Fruit fly (Drosophila melanogaster) whole organism: ENCODE results near the gene Noa36.

Experiments used
- CG8478 ChIP-seq: fragments of >200 bp; optimal IDR thresholded peaks from 2 replicates; lab custom pipeline; 2018; ENCODE audit warnings: inconsistent platforms
- Dll ChIP-seq: fragments of >200 bp; optimal IDR thresholded peaks from 2 replicates; lab custom pipeline; 2017
- EcR ChIP-seq, 2 experiments: fragments of >200 bp; optimal IDR thresholded peaks; 2 replicates each; lab custom pipeline; 2017; ENCODE audit warnings: missing biosample characterization in 2 of 2, missing genetic modification characterization in 2 of 2, missing genetic modification reagents in 2 of 2
- pan ChIP-seq: fragments of >200 bp; optimal IDR thresholded peaks from 2 replicates; lab custom pipeline; 2017
- psq ChIP-seq: fragments of >200 bp; optimal IDR thresholded peaks from 2 replicates; lab custom pipeline; 2017
- usp ChIP-seq: fragments of >200 bp; optimal IDR thresholded peaks from 2 replicates; lab custom pipeline; 2017; ENCODE audit warnings: missing biosample characterization, missing genetic modification characterization, mixed read lengths

The Noa36 gene

DNA sequence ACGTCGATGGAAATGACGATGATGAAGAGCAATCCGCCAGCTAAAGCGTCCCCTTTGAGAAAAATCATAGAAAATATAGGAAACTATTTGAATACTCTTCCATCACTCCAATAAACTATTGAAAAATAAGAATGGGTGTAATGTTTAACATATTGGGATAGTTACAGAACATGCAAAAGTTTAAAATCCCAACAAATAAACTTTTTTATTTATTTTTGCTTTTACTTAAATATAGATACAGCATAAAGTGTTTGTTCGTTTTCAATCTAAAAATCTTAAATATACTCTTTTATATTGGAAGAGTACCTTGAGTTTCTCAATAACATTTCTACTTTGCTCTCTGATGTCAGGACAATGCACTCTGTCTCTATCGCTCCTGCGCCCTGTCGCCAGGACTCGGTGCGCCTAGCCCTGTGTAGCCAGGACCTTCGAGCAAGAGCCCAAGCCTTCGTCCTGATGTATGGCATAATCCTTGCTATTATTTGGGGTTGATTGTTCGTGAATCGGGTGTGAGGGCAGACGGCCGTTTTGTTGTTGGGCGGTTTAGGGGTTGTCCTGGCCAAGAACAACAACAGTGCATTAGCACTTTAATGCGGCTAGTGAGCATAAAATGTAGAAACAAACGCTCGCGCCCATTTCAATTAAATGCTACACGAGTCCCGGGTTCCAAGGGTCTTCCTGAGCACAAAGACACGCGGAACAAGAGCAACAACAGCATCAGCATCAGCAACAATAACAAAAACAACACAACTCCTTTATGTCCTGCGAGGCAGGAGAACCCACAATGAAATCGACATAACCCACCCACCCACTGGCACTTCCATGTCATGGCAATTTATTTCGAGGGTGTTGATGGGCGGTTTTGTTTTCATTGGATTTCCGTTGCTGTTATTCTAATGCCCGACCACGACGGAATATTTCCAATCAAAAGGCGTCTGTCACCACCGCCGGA lies 26.1 kb downstream of the Noa36 start:
- no peak for TF ChIP-seq usp (GFP tag; lab: Kevin White, UChicago)
- TF ChIP-seq Dll (lab: Kevin White, UChicago): no peak
- TF ChIP-seq psq (lab: Kevin White, UChicago): no peak
- no peak for TF ChIP-seq EcR (GFP tag; optimal IDR thresholded peaks at IDR 0.05; lab: Kevin White, UChicago)
- no peak for TF ChIP-seq CG8478
- no peak for TF ChIP-seq pan (lab: Kevin White, UChicago)

DNA sequence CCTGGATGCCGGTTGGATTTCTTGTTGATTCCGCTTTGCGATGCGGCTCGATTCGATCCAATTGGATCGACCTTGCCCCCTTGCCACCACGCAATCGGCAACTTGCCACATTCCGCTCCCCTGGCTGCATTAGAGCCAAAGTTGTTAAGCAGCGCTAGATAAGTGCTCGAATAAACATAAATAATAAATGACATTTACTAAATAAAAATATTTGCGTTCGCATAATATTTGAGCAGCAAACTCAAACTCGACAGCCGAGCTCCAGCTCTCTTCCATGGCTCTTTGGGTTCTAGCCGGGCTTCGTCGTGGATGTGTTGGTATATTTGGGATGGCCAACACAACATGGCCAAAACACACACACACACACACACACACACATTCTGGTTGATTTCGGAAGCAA lies 28.3 kb downstream of the Noa36 start:
- no peak for TF ChIP-seq Dll (lab: Kevin White, UChicago)
- no peak for TF ChIP-seq usp (GFP tag; lab: Kevin White, UChicago)
- TF ChIP-seq psq (lab: Kevin White, UChicago): no peak
- TF ChIP-seq CG8478: no peak
- TF ChIP-seq EcR (GFP tag; optimal IDR thresholded peaks at IDR 0.05; lab: Kevin White, UChicago): no peak
- TF ChIP-seq pan (lab: Kevin White, UChicago): no peak

DNA sequence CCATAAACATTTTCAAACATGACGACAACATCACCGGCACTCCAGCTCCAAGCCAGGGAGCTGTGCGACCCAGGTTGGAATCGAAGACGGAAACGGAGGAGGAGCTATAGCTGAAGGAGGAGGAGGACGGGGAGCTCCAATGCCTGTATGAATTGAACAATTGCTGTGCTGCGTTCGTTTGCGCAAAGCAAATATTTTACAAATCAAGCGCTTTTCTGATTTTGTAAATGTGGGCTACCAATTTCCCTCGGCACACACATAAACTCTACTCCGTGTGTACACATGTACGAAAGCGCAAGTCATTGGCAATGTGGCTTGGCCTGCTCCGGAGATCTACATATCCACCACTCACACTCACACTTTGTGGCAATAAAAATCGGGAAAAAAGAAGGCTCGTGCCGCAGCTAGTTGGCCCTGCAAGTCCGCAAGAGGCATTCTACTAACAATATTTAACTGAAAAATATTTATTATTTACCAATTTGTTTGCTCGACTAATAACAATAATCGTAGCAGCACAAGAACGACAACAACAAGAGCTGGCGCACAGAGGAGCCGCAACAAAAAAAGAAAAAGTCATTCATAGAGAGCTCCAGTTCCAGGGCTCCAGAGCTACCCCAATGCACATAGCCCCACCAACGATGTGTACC lies 29.4 kb downstream of the Noa36 start:
- TF ChIP-seq psq (lab: Kevin White, UChicago) (no peak), Dll (lab: Kevin White, UChicago) (no peak), pan (lab: Kevin White, UChicago) (no peak), EcR (GFP tag; optimal IDR thresholded peaks at IDR 0.05; lab: Kevin White, UChicago) (no peak)

DNA sequence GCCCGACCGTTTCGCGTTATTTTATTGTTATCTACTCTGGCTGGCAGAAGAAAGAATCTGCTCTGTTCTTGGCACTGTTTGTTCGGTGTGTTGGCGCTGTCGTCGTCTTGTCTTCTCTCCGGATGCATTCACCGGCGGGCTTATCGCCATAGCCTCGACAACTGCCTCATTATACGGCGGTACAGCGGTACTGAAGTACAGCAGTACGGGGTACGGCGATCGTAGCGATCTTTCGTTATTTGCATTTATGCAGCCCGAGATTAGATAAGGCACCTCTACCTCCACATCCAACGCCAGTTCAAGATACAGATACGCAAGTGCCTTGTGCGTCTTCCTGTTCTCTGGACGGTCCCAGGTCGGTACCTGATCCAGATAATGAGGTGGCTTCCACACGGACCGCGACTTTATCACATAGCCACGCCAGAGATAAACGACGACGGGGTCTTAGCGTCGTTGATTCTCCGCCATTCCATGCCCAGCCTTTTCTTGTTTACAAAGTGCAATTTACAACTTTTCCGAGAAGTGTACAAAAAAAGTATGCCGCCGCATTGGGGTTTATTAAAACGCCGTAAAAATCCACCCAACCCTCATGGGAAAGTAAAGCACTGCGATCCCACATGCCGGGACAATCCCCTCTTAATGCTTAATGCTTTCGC lies 30.9 kb downstream of the Noa36 start:
- TF ChIP-seq usp (GFP tag; lab: Kevin White, UChicago): no peak
- no peak for TF ChIP-seq pan (lab: Kevin White, UChicago)
- TF ChIP-seq CG8478: no peak
- no peak for TF ChIP-seq EcR (GFP tag; optimal IDR thresholded peaks at IDR 0.05; lab: Kevin White, UChicago)
- TF ChIP-seq psq (lab: Kevin White, UChicago): no peak
- no peak for TF ChIP-seq Dll (lab: Kevin White, UChicago)

DNA sequence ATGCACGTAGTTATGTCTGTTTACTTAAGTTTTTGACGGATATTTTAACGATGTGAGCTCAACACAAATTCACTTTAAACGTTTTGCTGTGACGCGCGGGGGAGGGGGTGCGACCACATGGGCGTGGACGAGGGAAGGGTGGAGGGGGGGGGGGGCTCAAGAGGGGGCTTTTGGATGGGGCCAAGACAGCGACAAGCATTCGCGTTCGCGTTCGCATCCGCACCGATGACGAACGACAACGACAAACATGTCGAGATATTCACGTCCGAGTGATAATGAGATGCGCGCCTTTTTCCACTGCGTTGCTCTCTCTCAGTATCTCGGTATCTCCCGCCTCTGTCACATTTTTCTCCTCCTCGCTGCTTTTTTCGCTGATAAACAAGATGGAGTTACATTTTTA lies 35.6 kb downstream of the Noa36 start:
- TF ChIP-seq psq (lab: Kevin White, UChicago) (no peak), Dll (lab: Kevin White, UChicago) (no peak), usp (GFP tag; lab: Kevin White, UChicago) (no peak), EcR (GFP tag; optimal IDR thresholded peaks at IDR 0.05; lab: Kevin White, UChicago) (no peak), pan (lab: Kevin White, UChicago) (no peak), CG8478 (no peak)

DNA sequence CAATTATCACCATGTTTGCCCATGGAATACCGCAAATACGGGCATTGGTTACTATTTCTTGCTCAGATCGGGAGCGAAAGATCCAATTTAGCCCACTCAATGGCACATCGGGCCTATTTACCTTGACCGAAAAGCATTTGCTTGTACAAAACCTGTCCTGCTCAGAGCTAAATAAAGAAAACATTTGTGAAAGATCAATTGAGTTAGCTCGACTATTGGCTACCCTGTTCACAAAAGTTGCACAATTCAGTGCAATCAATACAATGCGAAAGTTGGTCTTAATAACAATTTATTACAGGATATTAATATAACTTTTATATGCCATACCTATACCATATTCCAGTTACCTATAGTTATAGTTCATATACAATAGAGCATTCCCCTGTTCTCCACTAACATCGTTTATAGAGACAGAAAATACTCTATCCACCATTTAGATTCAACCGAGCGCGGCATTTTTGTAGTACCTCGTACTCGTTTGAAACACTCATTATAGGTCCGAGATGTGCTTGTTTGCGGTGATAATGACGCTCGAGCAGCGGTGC lies 36.4 kb downstream of the Noa36 start:
- TF ChIP-seq pan (lab: Kevin White, UChicago) (no peak), EcR (GFP tag; optimal IDR thresholded peaks at IDR 0.05; lab: Kevin White, UChicago) (no peak), usp (GFP tag; lab: Kevin White, UChicago) (no peak), CG8478 (no peak), psq (lab: Kevin White, UChicago) (no peak), Dll (lab: Kevin White, UChicago) (no peak)

DNA sequence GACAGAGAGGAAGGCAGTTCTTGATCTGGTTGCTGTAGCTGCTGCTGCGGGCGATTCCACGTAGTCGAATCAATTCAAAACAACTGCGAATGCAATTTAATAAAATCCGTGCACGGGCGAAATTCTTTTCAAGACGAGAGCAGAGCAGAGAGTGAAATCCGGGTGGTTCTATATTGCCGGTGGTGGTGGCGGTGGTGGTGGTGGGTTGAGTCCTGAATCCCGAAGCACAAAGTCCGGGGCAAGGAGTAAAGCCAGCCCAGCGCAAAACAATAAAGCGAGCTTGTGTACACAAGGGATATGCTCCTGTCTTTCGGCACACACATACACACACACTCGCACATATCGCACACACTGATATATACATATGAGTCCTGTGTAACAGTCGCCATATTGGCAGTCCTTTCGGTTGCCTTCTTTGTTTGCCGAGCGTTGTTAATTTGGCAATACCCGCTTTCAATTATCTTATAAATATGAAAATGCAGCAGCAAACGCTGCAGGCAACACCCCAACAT lies 37.7 kb downstream of the Noa36 start:
- TF ChIP-seq CG8478: no peak

DNA sequence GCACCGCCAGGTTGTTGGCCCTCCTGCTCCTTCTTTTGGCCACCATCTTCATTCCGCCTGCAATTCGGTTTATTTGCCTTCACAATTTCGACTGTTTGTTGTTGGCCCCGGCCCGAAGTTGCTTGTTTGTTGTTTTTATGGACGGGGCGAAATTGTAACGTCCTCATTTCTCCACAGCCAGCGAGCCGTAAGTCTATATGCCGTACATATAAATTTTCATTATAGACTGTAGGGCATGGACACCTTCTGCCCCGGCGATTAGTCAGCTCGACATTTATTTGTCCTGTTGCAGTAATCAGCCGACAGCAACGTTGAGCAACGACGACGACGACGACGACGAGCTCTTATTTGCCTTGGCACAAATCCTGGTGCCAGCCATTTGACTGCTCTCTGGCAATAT lies 40.3 kb downstream of the Noa36 start:
- no peak for TF ChIP-seq CG8478
- no peak for TF ChIP-seq pan (lab: Kevin White, UChicago)
- TF ChIP-seq Dll (lab: Kevin White, UChicago): no peak
- no peak for TF ChIP-seq usp (GFP tag; lab: Kevin White, UChicago)
- no peak for TF ChIP-seq psq (lab: Kevin White, UChicago)
- no peak for TF ChIP-seq EcR (GFP tag; optimal IDR thresholded peaks at IDR 0.05; lab: Kevin White, UChicago)

DNA sequence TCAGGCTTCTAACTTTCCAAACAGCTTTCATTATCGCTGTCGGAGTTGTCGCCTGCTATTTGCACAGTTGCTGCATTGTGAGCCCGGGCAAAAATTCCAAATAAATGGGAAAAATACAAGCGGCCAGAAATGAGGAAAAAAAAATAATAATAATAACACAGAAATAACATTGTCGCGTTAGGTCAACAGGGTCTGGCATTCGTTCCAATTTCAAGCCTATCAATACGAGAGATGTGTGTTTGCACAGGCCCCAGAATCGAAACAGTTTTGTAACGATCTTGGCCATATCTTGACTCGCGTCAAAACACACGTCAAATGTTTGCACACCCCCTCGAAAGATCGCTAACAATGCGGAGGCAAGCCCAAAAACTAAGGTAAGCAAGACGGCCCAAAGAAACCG lies 42.7 kb downstream of the Noa36 start:
- TF ChIP-seq pan (lab: Kevin White, UChicago): no peak
- no peak for TF ChIP-seq EcR (GFP tag; optimal IDR thresholded peaks at IDR 0.05; lab: Kevin White, UChicago)

DNA sequence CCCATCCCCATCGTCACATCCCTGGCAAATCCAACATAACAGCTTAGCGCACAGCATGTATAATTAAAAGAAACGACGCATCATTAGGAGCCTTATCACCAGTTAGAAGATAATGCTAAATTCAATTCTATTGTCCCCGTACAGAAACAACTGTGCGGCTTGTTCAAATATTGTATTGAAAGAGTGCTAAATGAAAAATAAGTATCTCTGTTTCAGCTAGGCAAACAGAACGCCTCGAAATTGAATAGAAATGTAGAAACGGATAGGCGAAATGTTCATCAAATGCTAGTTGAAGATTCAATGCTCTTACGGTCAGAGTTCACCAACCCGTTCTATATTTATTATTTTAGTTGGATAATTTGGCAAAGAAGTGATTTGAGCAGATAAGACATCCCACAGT lies 43.3 kb downstream of the Noa36 start:
- TF ChIP-seq EcR (GFP tag; optimal IDR thresholded peaks at IDR 0.05; lab: Kevin White, UChicago) (no peak), psq (lab: Kevin White, UChicago) (no peak)

DNA sequence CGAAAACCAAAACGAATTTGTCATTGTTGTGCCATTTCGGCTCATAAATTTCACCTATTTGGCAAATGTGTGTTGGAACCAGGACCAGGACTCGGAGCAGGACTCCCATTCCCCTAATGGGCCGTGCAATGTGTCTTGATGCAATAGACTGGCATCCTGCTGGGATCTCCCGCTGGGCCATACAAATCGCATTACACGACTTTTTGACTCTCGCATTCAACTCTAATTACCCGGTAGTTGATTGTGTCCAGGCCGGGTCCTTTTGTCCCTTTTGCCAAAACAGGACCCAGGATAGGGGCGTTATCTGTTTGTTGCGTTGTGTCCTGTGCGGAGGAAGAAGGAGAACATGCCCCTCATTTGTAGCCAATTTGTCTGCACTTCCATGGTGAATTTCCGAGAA lies 43.8 kb downstream of the Noa36 start:
- TF ChIP-seq CG8478 (no peak), Dll (lab: Kevin White, UChicago) (no peak), psq (lab: Kevin White, UChicago) (no peak), usp (GFP tag; lab: Kevin White, UChicago) (no peak), pan (lab: Kevin White, UChicago) (no peak), EcR (GFP tag; optimal IDR thresholded peaks at IDR 0.05; lab: Kevin White, UChicago) (no peak)
